Worm (Caenorhabditis elegans) whole organism, dauer: ENCODE measurements around the gene srh-21.
"Not testable (repeated sequence)": the region's sequence is repeated elsewhere in the genome, so short reads cannot be mapped to it uniquely, and the experiment has no call there.

ENCODE experiments used
- unc-62 ChIP-seq: sonication (generic microtip); optimal IDR thresholded peaks from 2 replicates; lab custom pipeline; 2017; ENCODE audit warnings: missing biosample characterization, missing genetic modification reagents, missing genetic modification characterization

Gene srh-21

ce11 chrV:4926371-4926770 lies at the start of gene srh-21:
TSS of gene srh-21 (plus strand) at chrV:4926671.
- TF ChIP-seq unc-62 (GFP tag; lab: Kevin White, UChicago): no peak

- TF ChIP-seq unc-62 (GFP tag; lab: Kevin White, UChicago): no peak
Observed at ce11 chrV:4877587-4877986, 48.9 kb upstream of the srh-21 start, which contains the start of gene T19H12.6. TSS of gene T19H12.6 (minus strand) at chrV:4877687.

DNA sequence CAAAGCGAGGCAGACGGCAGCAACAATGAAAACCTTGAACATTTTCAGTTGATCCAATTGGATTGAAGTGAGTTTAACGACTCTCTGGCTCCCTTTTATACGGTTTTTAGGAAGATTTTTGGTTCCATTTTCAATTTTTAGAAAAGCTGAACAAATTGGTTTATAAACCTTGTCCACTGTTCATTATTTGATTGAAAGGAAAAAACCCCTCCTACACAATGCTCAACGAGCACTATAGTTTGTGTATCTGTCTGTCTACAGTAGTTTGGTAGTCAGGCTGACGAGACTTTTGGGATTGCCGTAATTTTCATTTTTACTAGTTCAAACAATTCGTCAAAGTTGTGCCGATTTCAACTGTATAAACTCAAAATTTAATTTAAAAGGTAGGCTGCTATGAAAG lies 47.2 kb upstream of the srh-21 start, which contains the start of gene T19H12.15:
Gene T19H12.15 (minus strand): TSS at position 101 of the 400 bp plus-strand sequence.
- TF ChIP-seq unc-62 (GFP tag; lab: Kevin White, UChicago): no peak

ce11 chrV:4881377-4881776 lies 45.1 kb upstream of the srh-21 start, which contains the start of gene str-32:
TSS of gene str-32 (minus strand) at chrV:4881477.
- no peak for TF ChIP-seq unc-62 (GFP tag; lab: Kevin White, UChicago)

DNA sequence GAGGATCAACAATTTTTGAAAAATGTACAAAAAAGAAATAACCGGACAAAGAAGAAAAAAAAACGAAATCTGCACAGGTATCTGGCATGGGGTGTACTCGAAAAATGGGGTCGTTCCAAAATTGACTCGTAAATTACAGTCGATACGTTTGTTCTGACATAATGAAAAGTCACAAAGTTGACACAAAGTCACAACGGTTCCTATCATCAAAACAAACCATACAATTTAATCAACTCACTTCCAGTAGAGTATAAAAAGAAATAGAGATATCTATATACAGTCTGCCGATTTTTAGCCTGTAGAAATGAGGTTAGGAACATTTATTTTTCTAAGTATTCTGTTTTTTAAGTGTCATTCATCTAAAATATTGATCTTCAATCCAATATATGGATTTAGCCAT lies 42.0 kb upstream of the srh-21 start, which contains the start of gene T19H12.12:
Gene T19H12.12 (plus strand): TSS at position 301 of the 400 bp plus-strand sequence.
- TF ChIP-seq unc-62 (GFP tag; lab: Kevin White, UChicago): no peak

DNA sequence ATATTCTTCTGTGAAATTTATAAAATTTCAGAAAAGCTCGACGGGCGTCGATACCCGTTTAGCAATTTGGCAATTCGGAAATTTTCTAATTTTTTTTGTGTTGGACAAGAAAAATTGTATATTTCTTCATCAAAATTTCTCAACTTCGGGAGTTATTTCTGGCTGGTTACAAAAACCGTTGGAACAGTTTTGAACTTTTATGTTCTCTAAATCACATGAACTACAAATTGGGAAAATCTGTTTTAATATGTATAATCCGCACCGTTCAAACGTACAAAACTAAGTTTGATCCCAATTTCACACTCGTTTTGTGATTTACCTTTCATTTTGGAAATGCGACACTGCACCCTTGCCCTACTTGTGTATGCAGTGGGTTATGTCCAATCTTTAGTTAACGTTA lies 41.1 kb upstream of the srh-21 start, which contains the start of gene T19H12.3:
Gene T19H12.3 (plus strand): TSS at position 301 of the 400 bp plus-strand sequence.
- no peak for TF ChIP-seq unc-62 (GFP tag; lab: Kevin White, UChicago)

ce11 chrV:4889477-4889876 lies 37.0 kb upstream of the srh-21 start, which contains the start of gene ugt-12:
TSS of gene ugt-12 (minus strand) at chrV:4889629.
- no peak for TF ChIP-seq unc-62 (GFP tag; lab: Kevin White, UChicago)

- TF ChIP-seq unc-62 (GFP tag; lab: Kevin White, UChicago): no peak
Observed at ce11 chrV:4889976-4890479, 36.4 kb upstream of the srh-21 start, which contains the start of gene T19H12.2. TSS of gene T19H12.2 (plus strand) at chrV:4890429.

ce11 chrV:4890781-4891180 lies 35.7 kb upstream of the srh-21 start:
- no peak for TF ChIP-seq unc-62 (GFP tag; lab: Kevin White, UChicago)

- no peak for TF ChIP-seq unc-62 (GFP tag; lab: Kevin White, UChicago)
Observed at ce11 chrV:4891305-4891704, 35.2 kb upstream of the srh-21 start.

ce11 chrV:4894971-4895370 lies 31.5 kb upstream of the srh-21 start, which contains the start of gene ugt-11:
TSS of gene ugt-11 (minus strand) at chrV:4895071.
- TF ChIP-seq unc-62 (GFP tag; lab: Kevin White, UChicago): no peak

ce11 chrV:4895744-4896143 lies 30.7 kb upstream of the srh-21 start, which contains the start of gene ugt-9:
TSS of gene ugt-9 (plus strand) at chrV:4896048.
- TF ChIP-seq unc-62 (GFP tag; lab: Kevin White, UChicago): no peak

ce11 chrV:4900020-4900419 lies 26.5 kb upstream of the srh-21 start, which contains the start of gene ugt-10:
TSS of gene ugt-10 (minus strand) at chrV:4900120.
- TF ChIP-seq unc-62 (GFP tag; lab: Kevin White, UChicago): not testable (repeated sequence)

- TF ChIP-seq unc-62 (GFP tag; lab: Kevin White, UChicago): no peak
Observed at ce11 chrV:4901074-4901473, 25.4 kb upstream of the srh-21 start, which contains the start of gene ugt-67. TSS of gene ugt-67 (plus strand) at chrV:4901374.

ce11 chrV:4903696-4904095 lies 22.8 kb upstream of the srh-21 start, which contains the start of gene ugt-8:
TSS of gene ugt-8 (plus strand) at chrV:4903930.
- TF ChIP-seq unc-62 (GFP tag; lab: Kevin White, UChicago): no peak

DNA sequence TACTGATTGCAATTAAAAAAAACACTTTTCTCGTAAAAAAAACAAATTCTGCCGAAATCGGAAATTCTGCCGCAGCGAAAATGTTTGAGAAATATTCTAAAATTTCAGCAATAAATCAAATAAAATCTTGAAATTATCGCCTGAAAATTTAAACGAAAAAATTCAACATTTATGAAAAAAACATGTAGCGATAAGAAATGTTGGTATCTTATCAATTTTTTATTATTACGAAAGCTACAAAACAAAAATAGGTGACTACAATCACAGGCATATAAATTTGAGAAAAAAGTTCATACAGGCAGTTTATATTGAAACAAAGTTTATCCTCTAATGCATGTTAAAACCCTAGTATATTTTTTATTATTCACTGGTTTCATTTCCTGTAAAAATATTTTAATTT lies 20.5 kb upstream of the srh-21 start, which contains the start of gene ugt-14:
Gene ugt-14 (plus strand): TSS at position 301 of the 400 bp plus-strand sequence.
- TF ChIP-seq unc-62 (GFP tag; lab: Kevin White, UChicago): no peak

DNA sequence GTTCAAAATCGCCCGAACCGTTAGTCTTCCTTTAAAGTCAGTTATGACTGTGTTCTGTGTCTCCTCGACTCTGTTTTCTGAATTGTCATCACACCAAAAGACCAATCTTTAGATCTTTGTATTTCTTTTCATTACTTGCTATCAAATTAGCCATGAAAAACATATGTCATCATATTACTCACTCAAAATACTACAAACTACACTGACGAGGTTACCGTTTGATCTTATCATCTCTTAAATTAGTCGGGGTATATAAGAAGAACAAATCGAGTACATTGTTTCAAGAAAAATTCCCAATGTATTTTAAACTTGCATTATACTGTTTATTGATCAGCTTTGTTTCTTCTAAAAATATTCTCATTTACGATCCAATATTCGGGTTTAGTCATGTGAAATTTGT lies 17.9 kb upstream of the srh-21 start, which contains the start of gene ugt-13:
Gene ugt-13 (plus strand): TSS at position 294 of the 400 bp plus-strand sequence.
- TF ChIP-seq unc-62 (GFP tag; lab: Kevin White, UChicago): no peak
